Worm (Caenorhabditis elegans) whole organism, late embryonic: ENCODE results near the gene gcy-21.
"Not testable (repeated sequence)": the region's sequence is repeated elsewhere in the genome, so short reads cannot be mapped to it uniquely, and the experiment has no call there.

Source experiments
- K09A11.1 ChIP-seq: sonication (generic microtip); optimal IDR thresholded peaks from 2 replicates; lab custom pipeline; 2017; ENCODE audit warnings: antibody characterized with exemption, mild to moderate bottlenecking, missing genetic modification characterization, missing compliant biosample characterization; ENCODE audit not compliant: insufficient read depth
- ahr-1 ChIP-seq: sonication (generic microtip); optimal IDR thresholded peaks from 2 replicates; lab custom pipeline; 2016; ENCODE audit warnings: missing genetic modification characterization, missing compliant biosample characterization
- che-1 ChIP-seq: sonication (generic microtip); optimal IDR thresholded peaks from 2 replicates; lab custom pipeline; 2016; ENCODE audit warnings: mild to moderate bottlenecking, missing genetic modification characterization, missing compliant biosample characterization
- elt-2 ChIP-seq: sonication (generic microtip); optimal IDR thresholded peaks from 2 replicates; lab custom pipeline; 2016; ENCODE audit warnings: missing genetic modification reagents, missing genetic modification characterization, missing compliant biosample characterization
- lin-11 ChIP-seq: fragments of 200-800 bp; sonication (Bioruptor generic); optimal IDR thresholded peaks from 2 replicates; lab custom pipeline; 2018; ENCODE audit warnings: mild to moderate bottlenecking, missing genetic modification characterization, missing compliant biosample characterization
- nfya-1 ChIP-seq: sonication (generic microtip); optimal IDR thresholded peaks from 2 replicates; lab custom pipeline; 2017; ENCODE audit warnings: missing genetic modification characterization, mild to moderate bottlenecking, missing compliant biosample characterization, antibody characterized with exemption, moderate library complexity
- odd-2 ChIP-seq: sonication (generic microtip); optimal IDR thresholded peaks from 2 replicates; lab custom pipeline; 2017; ENCODE audit warnings: antibody characterized with exemption, mild to moderate bottlenecking, missing genetic modification characterization, missing compliant biosample characterization
- pat-9 ChIP-seq: fragments of 200-800 bp; sonication (Bioruptor generic); optimal IDR thresholded peaks from 2 replicates; lab custom pipeline; 2018; ENCODE audit warnings: mild to moderate bottlenecking, missing genetic modification characterization, moderate library complexity, missing compliant biosample characterization
- pha-4 ChIP-seq: fragments of 150-350 bp; optimal IDR thresholded peaks from 2 replicates; lab custom pipeline; 2018; ENCODE audit warnings: missing biosample characterization, missing genetic modification reagents, missing genetic modification characterization
- sox-2 ChIP-seq: fragments of 200-800 bp; sonication (Bioruptor generic); IDR thresholded peaks from 2 replicates; pipeline ENCODE4 v1.3.6; 2022; ENCODE audit warnings: missing genetic modification reagents, missing genetic modification characterization, missing compliant biosample characterization
- tbx-2 ChIP-seq: sonication (generic microtip); optimal IDR thresholded peaks from 2 replicates; lab custom pipeline; 2016; ENCODE audit warnings: missing genetic modification characterization, missing compliant biosample characterization

DNA sequence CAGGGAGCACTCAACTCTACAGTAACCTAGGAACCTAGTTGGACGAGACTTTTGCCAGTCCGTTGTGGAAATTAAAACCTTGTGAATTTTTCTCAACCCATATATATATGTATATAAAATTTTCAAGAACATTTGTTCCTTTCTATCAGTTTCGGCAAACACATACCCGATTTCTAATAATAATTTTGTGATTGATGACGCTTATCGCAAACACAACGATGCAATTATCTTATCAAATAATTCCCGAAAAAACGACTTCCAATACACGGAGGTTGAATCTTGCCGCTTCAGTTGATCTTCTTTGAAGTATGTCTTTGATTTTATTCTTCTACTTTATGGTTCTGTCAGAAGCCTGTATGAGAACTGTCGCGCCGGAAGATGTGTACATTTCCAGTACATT is 5.6 kb downstream of the gcy-21 start, which contains the start of gene F22E5.2:
- not testable (repeated sequence) for TF ChIP-seq sox-2; elt-2 (tag; lab: Kevin White, UChicago); nfya-1 (tag; lab: Kevin White, UChicago); pha-4 (tag; lab: Kevin White, UChicago); odd-2 (tag; lab: Kevin White, UChicago); ahr-1 (tag; lab: Kevin White, UChicago); pat-9 (tag; lab: Kevin White, UChicago); lin-11 (tag; lab: Kevin White, UChicago); tbx-2; K09A11.1 (tag; lab: Kevin White, UChicago); che-1 (tag; lab: Kevin White, UChicago)
